Worm (Caenorhabditis elegans): ENCODE results near the gene nep-5.

nep-5 gene

ce11 chrII:5487844-5488243, at the start of gene nep-5:
nep-5 (plus strand) TSS chrII:5488144.
- TF ChIP-seq Y116A8C.19 (tag; optimal IDR thresholded peaks at IDR 0.05; ENCODE audit: borderline replicate concordance) (no peak), unc-98 (GFP tag; IDR thresholded peaks at IDR 0.05) (no peak), unc-62 (GFP tag; optimal IDR thresholded peaks at IDR 0.05) (no peak), blmp-1 (tag; optimal IDR thresholded peaks at IDR 0.05) (no peak), xbp-1 (tag; optimal IDR thresholded peaks at IDR 0.05) (no peak), ceh-8 (GFP tag; optimal IDR thresholded peaks at IDR 0.05) (no peak), alr-1 (tag; optimal IDR thresholded peaks at IDR 0.05; ENCODE audit: borderline replicate concordance) (no peak), ceh-88 (GFP tag; IDR thresholded peaks at IDR 0.05) (no peak), skn-1 (tag; optimal IDR thresholded peaks at IDR 0.05) (no peak)

ce11 chrII:5446506-5446905, 41.4 kb upstream of the nep-5 start, which contains the start of gene nmr-1:
nmr-1 (minus strand) TSS chrII:5446606.
- TF ChIP-seq nhr-76 (tag; optimal IDR thresholded peaks at IDR 0.05) (no peak), nhr-47 (tag; optimal IDR thresholded peaks at IDR 0.05) (no peak), snpc-4 (tag; optimal IDR thresholded peaks at IDR 0.05) (no peak), nhr-20 (tag; optimal IDR thresholded peaks at IDR 0.05) (no peak), pag-3 (tag; optimal IDR thresholded peaks at IDR 0.05; ENCODE audit: borderline replicate concordance, insufficient read depth) (no peak), nhr-71 (tag; optimal IDR thresholded peaks at IDR 0.05) (no peak), nhr-77 (tag; optimal IDR thresholded peaks at IDR 0.05) (no peak), nhr-12 (tag; optimal IDR thresholded peaks at IDR 0.05) (no peak), hpl-2 (GFP tag; optimal IDR thresholded peaks at IDR 0.05) (no peak), isw-1 (GFP tag; IDR thresholded peaks at IDR 0.05) (no peak), ceh-88 (GFP tag; IDR thresholded peaks at IDR 0.05) (no peak)

- TF ChIP-seq lin-35 (GFP tag; optimal IDR thresholded peaks at IDR 0.05) (no peak), aha-1 (tag; optimal IDR thresholded peaks at IDR 0.05) (no peak), sup-37 (GFP tag; optimal IDR thresholded peaks at IDR 0.05) (no peak), unc-130 (tag; optimal IDR thresholded peaks at IDR 0.05) (no peak)
Observed at ce11 chrII:5447381-5447780, 40.6 kb upstream of the nep-5 start, which contains the start of gene cex-1. cex-1 (plus strand) TSS chrII:5447681.

- no peak for TF ChIP-seq vab-15 (tag; optimal IDR thresholded peaks at IDR 0.05)
- TF ChIP-seq unc-30 (tag; optimal IDR thresholded peaks at IDR 0.05), result no peak
- no peak for TF ChIP-seq sox-4 (tag; optimal IDR thresholded peaks at IDR 0.05)
- TF ChIP-seq C34B4.2 (tag; optimal IDR thresholded peaks at IDR 0.05), result no peak
- TF ChIP-seq lin-39 (tag; optimal IDR thresholded peaks at IDR 0.05), result no peak
- no peak for TF ChIP-seq sptf-1 (tag; optimal IDR thresholded peaks at IDR 0.05)
- TF ChIP-seq elt-3 (tag; optimal IDR thresholded peaks at IDR 0.05), result no peak
- TF ChIP-seq aha-1 (tag; optimal IDR thresholded peaks at IDR 0.05), result no peak
- TF ChIP-seq lsy-2 (tag; optimal IDR thresholded peaks at IDR 0.05), result no peak
- TF ChIP-seq efl-1 (optimal IDR thresholded peaks at IDR 0.05), result peak in 1 of 2 experiments; percentile 6
- no peak for TF ChIP-seq efl-1 (GFP tag; optimal IDR thresholded peaks at IDR 0.05 in 1 of 2)
- TF ChIP-seq pax-3 (tag; optimal IDR thresholded peaks at IDR 0.05), result no peak
- no peak for TF ChIP-seq elt-2 (tag; optimal IDR thresholded peaks at IDR 0.05)
- no peak for TF ChIP-seq lin-13 (GFP tag; optimal IDR thresholded peaks at IDR 0.05)
- TF ChIP-seq tlp-1 (tag; optimal IDR thresholded peaks at IDR 0.05), result no peak
- no peak for TF ChIP-seq nhr-77 (tag; optimal IDR thresholded peaks at IDR 0.05)
- peak; percentile 32 for TF ChIP-seq dsc-1 (tag; optimal IDR thresholded peaks at IDR 0.05)
- TF ChIP-seq hlh-17 (GFP tag; optimal IDR thresholded peaks at IDR 0.05; ENCODE audit: borderline replicate concordance), result no peak
- TF ChIP-seq nhr-20 (tag; optimal IDR thresholded peaks at IDR 0.05), result no peak
- no peak for TF ChIP-seq ceh-90 (tag; optimal IDR thresholded peaks at IDR 0.05)
- TF ChIP-seq snpc-4 (tag; optimal IDR thresholded peaks at IDR 0.05), result no peak
- no peak for TF ChIP-seq hpl-2 (GFP tag; optimal IDR thresholded peaks at IDR 0.05)
- no peak for TF ChIP-seq Y116A8C.19 (tag; optimal IDR thresholded peaks at IDR 0.05; ENCODE audit: borderline replicate concordance)
- TF ChIP-seq ama-1 (optimal IDR thresholded peaks at IDR 0.05), result no peak
- TF ChIP-seq grh-1 (GFP tag; IDR thresholded peaks at IDR 0.05), result no peak
- TF ChIP-seq nhr-12 (tag; optimal IDR thresholded peaks at IDR 0.05), result no peak
- TF ChIP-seq lin-14 (GFP tag; optimal IDR thresholded peaks at IDR 0.05), result peak; percentile 59
- no peak for TF ChIP-seq nhr-76 (tag; optimal IDR thresholded peaks at IDR 0.05)
- TF ChIP-seq rnt-1 (tag; optimal IDR thresholded peaks at IDR 0.05), result peak; percentile 72
- no peak for TF ChIP-seq ces-1 (GFP tag; optimal IDR thresholded peaks at IDR 0.05)
- no peak for TF ChIP-seq blmp-1 (tag; optimal IDR thresholded peaks at IDR 0.05)
- TF ChIP-seq zip-4 (GFP tag; optimal IDR thresholded peaks at IDR 0.05), result no peak
- no peak for TF ChIP-seq mab-9 (GFP tag; IDR thresholded peaks at IDR 0.05)
Observed at ce11 chrII:5449219-5449618, 38.7 kb upstream of the nep-5 start.

Measured in whole organism, L1 larva.